Worm (Caenorhabditis elegans): ENCODE results near the gene smap-1.
A peak's percentile ranks its signal among the peaks of the same experiment; 100 is the strongest.

The smap-1 gene

ce11 chrIII:10714541-10714940 is 25.1 kb downstream of the smap-1 start (continued):
- no peak for TF ChIP-seq mdt-29 (GFP tag; IDR thresholded peaks at IDR 0.05)
- no peak for TF ChIP-seq fkh-10 (GFP tag; optimal IDR thresholded peaks at IDR 0.05)
- TF ChIP-seq nhr-6 (tag; optimal IDR thresholded peaks at IDR 0.05) = no peak
- no peak for TF ChIP-seq Y75B8A.6 (GFP tag; IDR thresholded peaks at IDR 0.05)
- TF ChIP-seq lsy-2 (tag; optimal IDR thresholded peaks at IDR 0.05) = peak in 1 of 2 experiments; percentile 10
- 0 out of 2 replicates have a peak, but pooled peaks have one; percentile 6 for TF ChIP-seq dmd-9 (GFP tag; IDR thresholded peaks at IDR 0.05)
- no peak for TF ChIP-seq ceh-44 (GFP tag; IDR thresholded peaks at IDR 0.05)
- no peak for TF ChIP-seq rbr-2 (tag; optimal IDR thresholded peaks at IDR 0.05)
- no peak for TF ChIP-seq lin-15B (tag; optimal IDR thresholded peaks at IDR 0.05)
- TF ChIP-seq tra-1 (GFP tag; IDR thresholded peaks at IDR 0.05) = no peak
- TF ChIP-seq Y48G9A.11 (GFP tag; IDR thresholded peaks at IDR 0.05) = no peak

- no peak for TF ChIP-seq Y48G9A.11 (GFP tag; IDR thresholded peaks at IDR 0.05)
- TF ChIP-seq nhr-48 (tag; optimal IDR thresholded peaks at IDR 0.05) = no peak
- no peak for TF ChIP-seq D1046.2 (GFP tag; IDR thresholded peaks at IDR 0.05)
- TF ChIP-seq hlh-11 (tag; optimal IDR thresholded peaks at IDR 0.05) = peak; percentile 57
- TF ChIP-seq daf-12 (tag; optimal IDR thresholded peaks at IDR 0.05) = no peak
- TF ChIP-seq nhr-102 (tag; optimal IDR thresholded peaks at IDR 0.05) = peak; percentile 9
- TF ChIP-seq aha-1 (tag) = peak; percentile 91
- peak; percentile 66 for TF ChIP-seq pqm-1 (tag; optimal IDR thresholded peaks at IDR 0.05)
- TF ChIP-seq nhr-76 (tag; optimal IDR thresholded peaks at IDR 0.05) = no peak
- TF ChIP-seq lin-15B (tag; optimal IDR thresholded peaks at IDR 0.05) = no peak
- 0 out of 2 replicates have a peak, but pooled peaks have one; percentile 27 for TF ChIP-seq daf-19 (GFP tag; conservative IDR thresholded peaks at IDR 0.05)
- no peak for TF ChIP-seq ZK337.2 (GFP tag; IDR thresholded peaks at IDR 0.05)
- TF ChIP-seq nhr-77 (tag; optimal IDR thresholded peaks at IDR 0.05) = no peak
- peak; percentile 76 for TF ChIP-seq nhr-28 (tag; optimal IDR thresholded peaks at IDR 0.05)
- no peak for TF ChIP-seq rbr-2 (tag; optimal IDR thresholded peaks at IDR 0.05)
- TF ChIP-seq nhr-42 (GFP tag; IDR thresholded peaks at IDR 0.05) = 0 out of 2 replicates have a peak, but pooled peaks have one; percentile 35
- peak; percentile 59; the same call in 1 of the 2 replicates for TF ChIP-seq snpc-1.2 (GFP tag; IDR thresholded peaks at IDR 0.05)
- 0 out of 2 replicates have a peak, but pooled peaks have one; percentile 44 for TF ChIP-seq pha-4 (GFP tag; IDR thresholded peaks at IDR 0.05)
- TF ChIP-seq pha-4 (tag; optimal IDR thresholded peaks at IDR 0.05) = no peak
- peak in 1 of 2 experiments; percentile 85; a peak in 1 of 4 replicates for TF ChIP-seq madf-5 (GFP tag; IDR thresholded peaks at IDR 0.05)
- TF ChIP-seq unc-62 (GFP tag; optimal IDR thresholded peaks at IDR 0.05 in 1 of 2) = peak in 1 of 2 experiments; percentile 62
- TF ChIP-seq unc-62 (tag; optimal IDR thresholded peaks at IDR 0.05) = no peak
- TF ChIP-seq mep-1 (tag; optimal IDR thresholded peaks at IDR 0.05) = no peak
- TF ChIP-seq arid-1 (GFP tag; conservative IDR thresholded peaks at IDR 0.05) = 0 out of 2 replicates have a peak, but pooled peaks have one; percentile 43
- TF ChIP-seq lim-7 (GFP tag; IDR thresholded peaks at IDR 0.05) = peak; percentile 63; the same call in 1 of the 2 replicates
- TF ChIP-seq lin-38 (GFP tag; IDR thresholded peaks at IDR 0.05) = peak; percentile 44
- peak; percentile 25 for TF ChIP-seq spr-1 (tag; optimal IDR thresholded peaks at IDR 0.05)
- TF ChIP-seq daf-16 (GFP tag; optimal IDR thresholded peaks at IDR 0.05) = no peak
- peak; percentile 79 for TF ChIP-seq daf-16 (tag; optimal IDR thresholded peaks at IDR 0.05)
- peak; percentile 56; the same call in 1 of the 2 replicates for TF ChIP-seq F26F4.8 (GFP tag; conservative IDR thresholded peaks at IDR 0.05)
- no peak for TF ChIP-seq nhr-25 (tag; optimal IDR thresholded peaks at IDR 0.05; ENCODE audit: borderline replicate concordance, insufficient read depth)
- no peak for TF ChIP-seq ztf-7 (tag; optimal IDR thresholded peaks at IDR 0.05)
- TF ChIP-seq lsy-2 (tag; optimal IDR thresholded peaks at IDR 0.05) = peak in 1 of 2 experiments; percentile 28
- no peak for TF ChIP-seq ZK546.5 (tag; optimal IDR thresholded peaks at IDR 0.05)
- no peak for TF ChIP-seq ztf-11 (tag; optimal IDR thresholded peaks at IDR 0.05)
- TF ChIP-seq F10B5.3 (tag; optimal IDR thresholded peaks at IDR 0.05) = no peak
- no peak for TF ChIP-seq Y75B8A.6 (GFP tag; IDR thresholded peaks at IDR 0.05)
- TF ChIP-seq nhr-11 (tag; optimal IDR thresholded peaks at IDR 0.05) = peak; percentile 46
- no peak for TF ChIP-seq R02D3.7 (tag; optimal IDR thresholded peaks at IDR 0.05)
- no peak for TF ChIP-seq dmd-8 (GFP tag; IDR thresholded peaks at IDR 0.05)
- peak; percentile 29; the same call in 1 of the 2 replicates for TF ChIP-seq zip-11 (GFP tag; IDR thresholded peaks at IDR 0.05)
- TF ChIP-seq ctbp-1 (GFP tag; IDR thresholded peaks at IDR 0.05) = 0 out of 2 replicates have a peak, but pooled peaks have one; percentile 39
- peak; percentile 40 for TF ChIP-seq mxl-3 (GFP tag; optimal IDR thresholded peaks at IDR 0.05)
- TF ChIP-seq vab-7 (GFP tag; IDR thresholded peaks at IDR 0.05) = no peak
Observed at ce11 chrIII:10711192-10711673, 28.4 kb downstream of the smap-1 start, which contains the start of gene W09D10.5. Gene W09D10.5 (minus strand): TSS chrIII:10711536.

Measured in whole organism, L4 larva.